Fruit fly (Drosophila melanogaster) whole organism, embryonic: ENCODE results near the gene CG31064.

Source experiments
- CG10147 ChIP-seq: fragments of 200-800 bp; sonication (Bioruptor generic); optimal IDR thresholded peaks from 2 replicates; lab custom pipeline; 2019; ENCODE audit warnings: missing biosample characterization, mild to moderate bottlenecking, missing genetic modification characterization, moderate library complexity
- CG10565 ChIP-seq: fragments of 200-800 bp; sonication (Bioruptor generic); optimal IDR thresholded peaks from 3 replicates; lab custom pipeline; 2016; ENCODE audit warnings: missing biosample characterization, mild to moderate bottlenecking, missing genetic modification characterization
- CG10654 ChIP-seq: fragments of 200-800 bp; sonication (Bioruptor generic); optimal IDR thresholded peaks from 2 replicates; lab custom pipeline; 2016; ENCODE audit warnings: missing biosample characterization, missing genetic modification characterization
- CG11247 ChIP-seq: fragments of 200-800 bp; sonication (Bioruptor generic); IDR thresholded peaks from 2 replicates; pipeline ENCODE4 v1.3.6; 2022; ENCODE audit warnings: missing biosample characterization, missing genetic modification characterization
- CG11695 ChIP-seq: fragments of 200-800 bp; sonication (Bioruptor generic); IDR thresholded peaks from 3 replicates; pipeline ENCODE4 v1.3.6; 2022; ENCODE audit warnings: missing biosample characterization, missing genetic modification characterization
- CG14710 ChIP-seq: fragments of 200-800 bp; sonication (Bioruptor generic); optimal IDR thresholded peaks from 3 replicates; lab custom pipeline; 2019; ENCODE audit warnings: missing biosample characterization, mild to moderate bottlenecking, missing genetic modification characterization, moderate library complexity
- CG14965 ChIP-seq: fragments of 200-800 bp; sonication (Bioruptor generic); optimal IDR thresholded peaks from 2 replicates; lab custom pipeline; 2016; ENCODE audit warnings: missing biosample characterization, missing genetic modification characterization, borderline replicate concordance
- CG15269 ChIP-seq: fragments of 200-800 bp; sonication (Bioruptor generic); optimal IDR thresholded peaks from 2 replicates; lab custom pipeline; 2018; ENCODE audit warnings: missing biosample characterization, mild to moderate bottlenecking, missing genetic modification characterization, moderate library complexity
- CG17359 ChIP-seq: fragments of 200-800 bp; sonication (Bioruptor generic); optimal IDR thresholded peaks from 3 replicates; lab custom pipeline; 2018; ENCODE audit warnings: missing biosample characterization, mild to moderate bottlenecking, missing genetic modification characterization, moderate library complexity
- CG18599 ChIP-seq: fragments of 200-800 bp; sonication (Bioruptor generic); optimal IDR thresholded peaks from 3 replicates; lab custom pipeline; 2017; ENCODE audit warnings: missing biosample characterization, missing genetic modification characterization, mild to moderate bottlenecking, moderate library complexity, missing genetic modification reagents
- CG30431 ChIP-seq: fragments of 200-800 bp; sonication (Bioruptor generic); optimal IDR thresholded peaks from 2 replicates; lab custom pipeline; 2017; ENCODE audit warnings: missing biosample characterization, missing genetic modification characterization
- CG3163 ChIP-seq: fragments of 200-800 bp; sonication (Bioruptor generic); optimal IDR thresholded peaks from 3 replicates; lab custom pipeline; 2016; ENCODE audit warnings: missing biosample characterization, missing genetic modification characterization
- CG3281 ChIP-seq: fragments of 200-800 bp; sonication (Bioruptor generic); optimal IDR thresholded peaks from 3 replicates; lab custom pipeline; 2017; ENCODE audit warnings: missing biosample characterization, mild to moderate bottlenecking, missing genetic modification characterization
- CG6254 ChIP-seq: fragments of 200-800 bp; sonication (Bioruptor generic); optimal IDR thresholded peaks from 3 replicates; lab custom pipeline; 2017; ENCODE audit warnings: mild to moderate bottlenecking, missing biosample characterization, missing genetic modification reagents, missing genetic modification characterization
- CG7372 ChIP-seq: fragments of 200-800 bp; sonication (Bioruptor generic); IDR thresholded peaks from 2 replicates; pipeline ENCODE4 v1.3.6; 2022; ENCODE audit warnings: missing biosample characterization, missing genetic modification characterization
- CG7839 ChIP-seq: fragments of 200-800 bp; sonication (Bioruptor generic); optimal IDR thresholded peaks from 3 replicates; lab custom pipeline; 2018; ENCODE audit warnings: missing biosample characterization, mild to moderate bottlenecking, missing genetic modification characterization, moderate library complexity
- CG7987 ChIP-seq: fragments of 200-800 bp; sonication (Bioruptor generic); optimal IDR thresholded peaks from 2 replicates; lab custom pipeline; 2018; ENCODE audit warnings: missing biosample characterization, mild to moderate bottlenecking, missing genetic modification characterization, moderate library complexity
- CG8359 ChIP-seq: fragments of 200-800 bp; sonication (Bioruptor generic); optimal IDR thresholded peaks from 2 replicates; lab custom pipeline; 2017; ENCODE audit warnings: missing biosample characterization, mild to moderate bottlenecking, missing genetic modification characterization, borderline replicate concordance
- CG8924 ChIP-seq: fragments of 200-800 bp; optimal IDR thresholded peaks from 3 replicates; lab custom pipeline; 2019; ENCODE audit warnings: missing biosample characterization, mild to moderate bottlenecking, missing genetic modification characterization, moderate library complexity
- CG9215 ChIP-seq: fragments of 200-800 bp; sonication (Bioruptor generic); IDR thresholded peaks from 2 replicates; pipeline ENCODE4 v1.3.6; 2022; ENCODE audit warnings: missing biosample characterization, missing genetic modification characterization
- CHES-1-like ChIP-seq: fragments of 200-800 bp; sonication (Bioruptor generic); optimal IDR thresholded peaks from 2 replicates; lab custom pipeline; 2016; ENCODE audit warnings: missing biosample characterization, missing genetic modification characterization
- CoRest ChIP-seq: fragments of 200-800 bp; sonication (Bioruptor generic); optimal IDR thresholded peaks from 3 replicates; lab custom pipeline; 2018; ENCODE audit warnings: missing biosample characterization, mild to moderate bottlenecking, missing genetic modification characterization, moderate library complexity
- D19A ChIP-seq: fragments of 200-800 bp; optimal IDR thresholded peaks from 3 replicates; lab custom pipeline; 2019; ENCODE audit warnings: missing biosample characterization, mild to moderate bottlenecking, missing genetic modification characterization, moderate library complexity
- Fer1 ChIP-seq: fragments of 200-800 bp; sonication (Bioruptor generic); optimal IDR thresholded peaks from 2 replicates; lab custom pipeline; 2017; ENCODE audit warnings: missing biosample characterization, mild to moderate bottlenecking, missing genetic modification characterization
- Gsc ChIP-seq: fragments of 200-800 bp; sonication (Bioruptor generic); IDR thresholded peaks from 2 replicates; pipeline ENCODE4 v1.3.6; 2022; ENCODE audit warnings: missing biosample characterization, missing genetic modification characterization
- HHEX ChIP-seq: fragments of 200-800 bp; sonication (Bioruptor generic); optimal IDR thresholded peaks from 3 replicates; lab custom pipeline; 2017; ENCODE audit warnings: missing biosample characterization, mild to moderate bottlenecking, missing genetic modification characterization, missing genetic modification reagents
- Lhr ChIP-seq: fragments of 200-800 bp; sonication (Bioruptor generic); optimal IDR thresholded peaks from 3 replicates; lab custom pipeline; 2017; ENCODE audit warnings: mild to moderate bottlenecking, missing biosample characterization, missing genetic modification reagents, missing genetic modification characterization
- Lim3 ChIP-seq: fragments of 200-800 bp; sonication (Bioruptor generic); IDR thresholded peaks from 2 replicates; pipeline ENCODE4 v1.3.6; 2022; ENCODE audit warnings: missing biosample characterization, missing genetic modification characterization
- Mes4 ChIP-seq: fragments of 200-800 bp; sonication (Bioruptor generic); optimal IDR thresholded peaks from 2 replicates; lab custom pipeline; 2016; ENCODE audit warnings: missing biosample characterization, missing genetic modification characterization
- Scr ChIP-seq: fragments of 200-800 bp; sonication (Bioruptor generic); IDR thresholded peaks from 2 replicates; pipeline ENCODE4 v1.3.6; 2022; ENCODE audit warnings: missing biosample characterization, missing genetic modification characterization; ENCODE audit not compliant: partially characterized antibody
- TFAM ChIP-seq: fragments of 200-800 bp; sonication (Bioruptor generic); optimal IDR thresholded peaks from 2 replicates; lab custom pipeline; 2017; ENCODE audit warnings: missing biosample characterization, missing genetic modification characterization, inconsistent platforms
- ac ChIP-seq: fragments of 200-800 bp; sonication (Bioruptor generic); optimal IDR thresholded peaks from 3 replicates; lab custom pipeline; 2017; ENCODE audit warnings: missing biosample characterization, mild to moderate bottlenecking, missing genetic modification characterization
- ap ChIP-seq: fragments of 200-800 bp; sonication (Bioruptor generic); IDR thresholded peaks from 2 replicates; pipeline ENCODE4 v1.3.6; 2022; ENCODE audit warnings: missing biosample characterization, missing genetic modification characterization
- bsh ChIP-seq, 2 experiments: fragments of 200-800 bp; sonication (Bioruptor generic); optimal IDR thresholded peaks; 2 replicates each; lab custom pipeline; 2017 to 2018; ENCODE audit warnings: mild to moderate bottlenecking in 2 of 2, missing biosample characterization in 2 of 2, missing genetic modification characterization in 2 of 2, moderate library complexity in 1 of 2
- cato ChIP-seq: fragments of 200-800 bp; sonication (Bioruptor generic); optimal IDR thresholded peaks from 2 replicates; lab custom pipeline; 2016; ENCODE audit warnings: missing biosample characterization, missing genetic modification characterization, borderline replicate concordance
- cwo ChIP-seq: fragments of 200-800 bp; sonication (Bioruptor generic); optimal IDR thresholded peaks from 3 replicates; lab custom pipeline; 2017; ENCODE audit warnings: missing biosample characterization, missing genetic modification characterization, mild to moderate bottlenecking, moderate library complexity, missing genetic modification reagents
- ewg ChIP-seq: fragments of 200-800 bp; sonication (Bioruptor generic); optimal IDR thresholded peaks from 3 replicates; lab custom pipeline; 2017; ENCODE audit warnings: mild to moderate bottlenecking, missing biosample characterization, missing genetic modification reagents, missing genetic modification characterization
- gcm ChIP-seq: fragments of 200-800 bp; sonication (Bioruptor generic); optimal IDR thresholded peaks from 2 replicates; lab custom pipeline; 2019; ENCODE audit warnings: missing biosample characterization, mild to moderate bottlenecking, missing genetic modification characterization, moderate library complexity
- gsb-n ChIP-seq: fragments of 200-800 bp; sonication (Bioruptor generic); optimal IDR thresholded peaks from 3 replicates; lab custom pipeline; 2018; ENCODE audit warnings: missing biosample characterization, mild to moderate bottlenecking, missing genetic modification characterization
- insv ChIP-seq, 2 experiments: fragments of 200-800 bp; sonication (Bioruptor generic); optimal IDR thresholded peaks; 3 replicates each; lab custom pipeline; 2016 to 2018; ENCODE audit warnings: missing biosample characterization in 2 of 2, missing genetic modification characterization in 2 of 2
- lmd ChIP-seq: fragments of 200-800 bp; sonication (Bioruptor generic); IDR thresholded peaks from 2 replicates; pipeline ENCODE4 v1.3.6; 2022; ENCODE audit warnings: missing biosample characterization, missing genetic modification characterization
- nom ChIP-seq: fragments of 200-800 bp; sonication (Bioruptor generic); optimal IDR thresholded peaks from 2 replicates; lab custom pipeline; 2017; ENCODE audit warnings: missing biosample characterization, missing genetic modification characterization, mild to moderate bottlenecking, moderate library complexity, missing genetic modification reagents
- prd ChIP-seq, 3 experiments: fragments of >200 bp in 2 of 3; fragments of 200-800 bp in 1 of 3; sonication (Bioruptor generic) in 1 of 3; optimal IDR thresholded peaks in 2 of 3; IDR thresholded peaks in 1 of 3; 2 replicates in 2 of 3; 3 replicates in 1 of 3; pipeline versions ENCODE4 v1.3.6 to Lab custom; 2017 to 2022; ENCODE audit warnings: missing biosample characterization in 1 of 3, missing genetic modification characterization in 1 of 3
- pum ChIP-seq: fragments of 200-800 bp; sonication (Bioruptor generic); optimal IDR thresholded peaks from 2 replicates; lab custom pipeline; 2016; ENCODE audit warnings: missing biosample characterization, missing genetic modification characterization
- scrt ChIP-seq: fragments of 200-800 bp; sonication (Bioruptor generic); optimal IDR thresholded peaks from 2 replicates; lab custom pipeline; 2018; ENCODE audit warnings: missing biosample characterization, mild to moderate bottlenecking, missing genetic modification characterization, moderate library complexity
- sisA ChIP-seq: fragments of 200-800 bp; sonication (Bioruptor generic); IDR thresholded peaks from 2 replicates; pipeline ENCODE4 v1.3.6; 2022; ENCODE audit warnings: missing biosample characterization, missing genetic modification characterization
- sqz ChIP-seq: fragments of 200-800 bp; sonication (Bioruptor generic); optimal IDR thresholded peaks from 3 replicates; lab custom pipeline; 2018; ENCODE audit warnings: missing biosample characterization, mild to moderate bottlenecking, missing genetic modification characterization
- trem ChIP-seq: fragments of 200-800 bp; optimal IDR thresholded peaks from 3 replicates; lab custom pipeline; 2019; ENCODE audit warnings: missing biosample characterization, mild to moderate bottlenecking, missing genetic modification characterization, moderate library complexity

The CG31064 gene

dm6 chr3R:27246264-27246663, 7.4 kb upstream of the CG31064 start (continued):
- TF ChIP-seq TFAM: peak; percentile 12
- peak; percentile 64 for TF ChIP-seq scrt (GFP tag; lab: Kevin White, UChicago)
- peak; percentile 92 for TF ChIP-seq CG14710 (tag; lab: Kevin White, UChicago)
- peak; percentile 25 to 87 for TF ChIP-seq bsh (GFP tag; optimal IDR thresholded peaks at IDR 0.05; lab: Kevin White, UChicago)
- TF ChIP-seq Scr: no peak
- TF ChIP-seq CG17359: peak; percentile 83
- peak; percentile 33 for TF ChIP-seq CG10654
- peak; percentile 5 for TF ChIP-seq ac (GFP tag; lab: Kevin White, UChicago)
- TF ChIP-seq HHEX (GFP tag; lab: Kevin White, UChicago): peak; percentile 59
- TF ChIP-seq CG8924 (tag; lab: Kevin White, UChicago): peak; percentile 94
- peak; percentile 81 for TF ChIP-seq Fer1 (GFP tag; lab: Kevin White, UChicago)
- TF ChIP-seq ap (GFP tag; lab: Robert Waterston, UW): 0 out of 2 replicates have a peak, but pooled peaks have one; percentile 49
- TF ChIP-seq sqz: no peak
- no peak for TF ChIP-seq CG11247 (GFP tag; lab: Robert Waterston, UW)
- TF ChIP-seq CG3163 (GFP tag; lab: Kevin White, UChicago): no peak
- TF ChIP-seq trem (tag; lab: Kevin White, UChicago): peak; percentile 87
- TF ChIP-seq CG18599: peak; percentile 82
- TF ChIP-seq CG7839: peak; percentile 92
- TF ChIP-seq CG6254 (GFP tag; lab: Kevin White, UChicago): peak; percentile 65
- TF ChIP-seq CG30431: peak; percentile 12
- no peak for TF ChIP-seq CG10565
- peak; percentile 91 for TF ChIP-seq CG15269
- TF ChIP-seq Mes4 (GFP tag; lab: Kevin White, UChicago): no peak
- TF ChIP-seq cwo: peak; percentile 78
- no peak for TF ChIP-seq prd (optimal IDR thresholded peaks at IDR 0.05; lab: Kevin White, UChicago)
- TF ChIP-seq prd (GFP tag; IDR thresholded peaks at IDR 0.05; lab: Robert Waterston, UW): peak; percentile 5; the same call in 1 of the 3 replicates
- TF ChIP-seq ewg (GFP tag; lab: Kevin White, UChicago): peak; percentile 54
- peak; percentile 89 for TF ChIP-seq D19A
- peak; percentile 93 for TF ChIP-seq gcm (GFP tag; lab: Kevin White, UChicago)
- no peak for TF ChIP-seq Lim3 (GFP tag; lab: Robert Waterston, UW)
- TF ChIP-seq CG11695: peak; percentile 89; the same call in 2 of the 3 replicates
- TF ChIP-seq CG7372 (GFP tag; lab: Robert Waterston, UW): peak; percentile 45; the same call in 1 of the 2 replicates
- TF ChIP-seq pum (GFP tag; lab: Kevin White, UChicago): no peak
- 0 out of 2 replicates have a peak, but pooled peaks have one; percentile 19 for TF ChIP-seq CG9215 (GFP tag; lab: Robert Waterston, UW)
- TF ChIP-seq gsb-n (tag; lab: Kevin White, UChicago): peak; percentile 92
- no peak for TF ChIP-seq CG7987 (GFP tag; lab: Kevin White, UChicago)
- TF ChIP-seq sisA: peak; percentile 40; the same call in 1 of the 2 replicates
- TF ChIP-seq insv (GFP tag; optimal IDR thresholded peaks at IDR 0.05; lab: Kevin White, UChicago): no peak
- TF ChIP-seq lmd (GFP tag; lab: Robert Waterston, UW): peak; percentile 69
- TF ChIP-seq CG8359 (GFP tag; lab: Kevin White, UChicago): peak; percentile 2
- peak; percentile 92 for TF ChIP-seq CoRest (tag; lab: Kevin White, UChicago)
- TF ChIP-seq CG3281 (GFP tag; lab: Kevin White, UChicago): peak; percentile 84
- TF ChIP-seq CG10147 (GFP tag; lab: Kevin White, UChicago): peak; percentile 83
- TF ChIP-seq Gsc (GFP tag; lab: Robert Waterston, UW): no peak
- TF ChIP-seq Lhr (GFP tag; lab: Kevin White, UChicago): peak; percentile 42
- peak; percentile 41 for TF ChIP-seq cato
- peak; percentile 56 for TF ChIP-seq nom (GFP tag; lab: Kevin White, UChicago)
- no peak for TF ChIP-seq CG14965 (GFP tag; lab: Kevin White, UChicago)
- no peak for TF ChIP-seq CHES-1-like (GFP tag; lab: Kevin White, UChicago)
